Fruit fly (Drosophila melanogaster) whole organism, embryonic: Measurements from ENCODE around the gene CG8675.

Experiments used
- B-H1 ChIP-seq: fragments of 200-800 bp; sonication (Bioruptor generic); IDR thresholded peaks from 3 replicates; pipeline ENCODE4 v1.3.6; 2022; ENCODE audit warnings: missing biosample characterization, missing genetic modification characterization
- BEAF-32 ChIP-seq: fragments of 200-800 bp; sonication (Bioruptor generic); optimal IDR thresholded peaks from 3 replicates; lab custom pipeline; 2017; ENCODE audit warnings: missing biosample characterization, missing genetic modification characterization, mild to moderate bottlenecking, moderate library complexity, missing genetic modification reagents
- Bgb ChIP-seq: fragments of 200-800 bp; sonication (Bioruptor generic); IDR thresholded peaks from 2 replicates; pipeline ENCODE4 v1.3.6; 2022; ENCODE audit warnings: missing biosample characterization, missing genetic modification characterization; ENCODE audit not compliant: partially characterized antibody
- CG1024 ChIP-seq: fragments of 200-800 bp; sonication (Bioruptor generic); IDR thresholded peaks from 2 replicates; pipeline ENCODE4 v1.3.6; 2022; ENCODE audit warnings: missing biosample characterization, missing genetic modification characterization
- CG10267 ChIP-seq: fragments of 200-800 bp; sonication (Bioruptor generic); optimal IDR thresholded peaks from 2 replicates; lab custom pipeline; 2018; ENCODE audit warnings: missing biosample characterization, mild to moderate bottlenecking, missing genetic modification characterization, moderate library complexity
- CG11695 ChIP-seq: fragments of 200-800 bp; sonication (Bioruptor generic); IDR thresholded peaks from 3 replicates; pipeline ENCODE4 v1.3.6; 2022; ENCODE audit warnings: missing biosample characterization, missing genetic modification characterization
- CG12071 ChIP-seq: fragments of 200-800 bp; sonication (Bioruptor generic); optimal IDR thresholded peaks from 3 replicates; lab custom pipeline; 2018; ENCODE audit warnings: missing biosample characterization, mild to moderate bottlenecking, missing genetic modification characterization
- CG12155 ChIP-seq: fragments of 200-800 bp; sonication (Bioruptor generic); optimal IDR thresholded peaks from 3 replicates; lab custom pipeline; 2016; ENCODE audit warnings: missing biosample characterization, missing genetic modification characterization
- CG13287 ChIP-seq: fragments of 200-800 bp; sonication (Bioruptor generic); IDR thresholded peaks from 2 replicates; pipeline ENCODE4 v1.3.6; 2022; ENCODE audit warnings: missing biosample characterization, missing genetic modification characterization; ENCODE audit not compliant: partially characterized antibody
- CG13624 ChIP-seq: fragments of 200-800 bp; sonication (Bioruptor generic); optimal IDR thresholded peaks from 2 replicates; lab custom pipeline; 2016; ENCODE audit warnings: missing biosample characterization, missing genetic modification characterization
- CG15514 ChIP-seq: fragments of 200-800 bp; sonication (Bioruptor generic); optimal IDR thresholded peaks from 3 replicates; lab custom pipeline; 2017; ENCODE audit warnings: missing biosample characterization, missing genetic modification characterization, mild to moderate bottlenecking, moderate library complexity, missing genetic modification reagents
- CG1603 ChIP-seq: fragments of 200-800 bp; sonication (Bioruptor generic); optimal IDR thresholded peaks from 2 replicates; lab custom pipeline; 2019; ENCODE audit warnings: missing biosample characterization, mild to moderate bottlenecking, missing genetic modification characterization, moderate library complexity
- CG16815 ChIP-seq: fragments of 200-800 bp; sonication (Bioruptor generic); optimal IDR thresholded peaks from 3 replicates; lab custom pipeline; 2017; ENCODE audit warnings: missing biosample characterization, mild to moderate bottlenecking, missing genetic modification characterization
- CG18619 ChIP-seq: fragments of 200-800 bp; sonication (Bioruptor generic); optimal IDR thresholded peaks from 3 replicates; lab custom pipeline; 2017; ENCODE audit warnings: missing biosample characterization, mild to moderate bottlenecking, missing genetic modification characterization
- CG2120 ChIP-seq: fragments of 200-800 bp; sonication (Bioruptor generic); optimal IDR thresholded peaks from 3 replicates; lab custom pipeline; 2016; ENCODE audit warnings: missing biosample characterization, missing genetic modification characterization
- CG2712 ChIP-seq: fragments of 200-800 bp; optimal IDR thresholded peaks from 3 replicates; lab custom pipeline; 2019; ENCODE audit warnings: missing biosample characterization, mild to moderate bottlenecking, missing genetic modification characterization, moderate library complexity
- CG30020 ChIP-seq: fragments of 200-800 bp; optimal IDR thresholded peaks from 2 replicates; lab custom pipeline; 2019; ENCODE audit warnings: missing biosample characterization, mild to moderate bottlenecking, missing genetic modification characterization, moderate library complexity
- CG31388 ChIP-seq: fragments of 200-800 bp; sonication (Bioruptor generic); optimal IDR thresholded peaks from 2 replicates; lab custom pipeline; 2016; ENCODE audit warnings: missing biosample characterization, missing genetic modification characterization
- CG34224 ChIP-seq: fragments of 200-800 bp; sonication (Bioruptor generic); IDR thresholded peaks from 3 replicates; pipeline ENCODE4 v1.3.6; 2022; ENCODE audit warnings: missing biosample characterization, missing genetic modification characterization; ENCODE audit not compliant: partially characterized antibody
- CG4360 ChIP-seq: fragments of 200-800 bp; sonication (Bioruptor generic); IDR thresholded peaks from 2 replicates; pipeline ENCODE4 v1.3.6; 2022; ENCODE audit warnings: missing biosample characterization, missing genetic modification characterization
- CG6175 ChIP-seq: fragments of 200-800 bp; sonication (Bioruptor generic); IDR thresholded peaks from 3 replicates; pipeline ENCODE4 v1.3.6; 2022; ENCODE audit warnings: missing biosample characterization, missing genetic modification characterization
- CG7357 ChIP-seq: fragments of 200-800 bp; sonication (Bioruptor generic); IDR thresholded peaks from 3 replicates; pipeline ENCODE4 v1.3.6; 2022; ENCODE audit warnings: missing biosample characterization, missing genetic modification characterization
- CG7839 ChIP-seq: fragments of 200-800 bp; sonication (Bioruptor generic); optimal IDR thresholded peaks from 3 replicates; lab custom pipeline; 2018; ENCODE audit warnings: missing biosample characterization, mild to moderate bottlenecking, missing genetic modification characterization, moderate library complexity
- CG9797 ChIP-seq: fragments of 200-800 bp; sonication (Bioruptor generic); optimal IDR thresholded peaks from 3 replicates; lab custom pipeline; 2018; ENCODE audit warnings: missing biosample characterization, mild to moderate bottlenecking, missing genetic modification characterization
- CoRest ChIP-seq: fragments of 200-800 bp; sonication (Bioruptor generic); optimal IDR thresholded peaks from 3 replicates; lab custom pipeline; 2018; ENCODE audit warnings: missing biosample characterization, mild to moderate bottlenecking, missing genetic modification characterization, moderate library complexity
- Doc3 ChIP-seq: fragments of 200-800 bp; sonication (Bioruptor generic); IDR thresholded peaks from 3 replicates; pipeline ENCODE4 v1.3.6; 2022; ENCODE audit warnings: missing biosample characterization, missing genetic modification characterization; ENCODE audit not compliant: partially characterized antibody
- Dref ChIP-seq: fragments of 200-800 bp; sonication (Bioruptor generic); IDR thresholded peaks from 2 replicates; pipeline ENCODE4 v1.3.6; 2022; ENCODE audit warnings: missing biosample characterization, missing genetic modification characterization
- E2f1 ChIP-seq: fragments of 200-800 bp; sonication (Bioruptor generic); IDR thresholded peaks from 2 replicates; pipeline ENCODE4 v1.3.6; 2022; ENCODE audit warnings: missing biosample characterization, missing genetic modification characterization
- Ets97D ChIP-seq: fragments of 200-800 bp; sonication (Bioruptor generic); optimal IDR thresholded peaks from 3 replicates; lab custom pipeline; 2016; ENCODE audit warnings: missing biosample characterization, missing genetic modification characterization
- MESR4 ChIP-seq: fragments of 200-800 bp; sonication (Bioruptor generic); optimal IDR thresholded peaks from 2 replicates; lab custom pipeline; 2018; ENCODE audit warnings: missing biosample characterization, mild to moderate bottlenecking, missing genetic modification characterization, moderate library complexity
- Pdp1 ChIP-seq, 2 experiments: fragments of 200-800 bp; sonication (Bioruptor generic); optimal IDR thresholded peaks; 3 replicates each; lab custom pipeline; 2016; ENCODE audit warnings: missing biosample characterization in 2 of 2, missing genetic modification characterization in 2 of 2, mild to moderate bottlenecking in 1 of 2, moderate library complexity in 1 of 2
- Ravus ChIP-seq: fragments of 200-800 bp; sonication (Bioruptor generic); IDR thresholded peaks from 2 replicates; pipeline ENCODE4 v1.3.6; 2022; ENCODE audit warnings: missing biosample characterization, missing genetic modification characterization
- Scr ChIP-seq: fragments of 200-800 bp; sonication (Bioruptor generic); IDR thresholded peaks from 2 replicates; pipeline ENCODE4 v1.3.6; 2022; ENCODE audit warnings: missing biosample characterization, missing genetic modification characterization; ENCODE audit not compliant: partially characterized antibody
- Six4 ChIP-seq: fragments of 200-800 bp; sonication (Bioruptor generic); optimal IDR thresholded peaks from 2 replicates; lab custom pipeline; 2016; ENCODE audit warnings: missing biosample characterization, missing genetic modification characterization
- ap ChIP-seq: fragments of 200-800 bp; sonication (Bioruptor generic); IDR thresholded peaks from 2 replicates; pipeline ENCODE4 v1.3.6; 2022; ENCODE audit warnings: missing biosample characterization, missing genetic modification characterization
- az2 ChIP-seq: fragments of 200-800 bp; sonication (Bioruptor generic); optimal IDR thresholded peaks from 3 replicates; lab custom pipeline; 2016; ENCODE audit warnings: missing biosample characterization, missing genetic modification characterization
- crp ChIP-seq, 2 experiments: fragments of 200-800 bp; sonication (Bioruptor generic); optimal IDR thresholded peaks; 2 replicates in 1 of 2; 3 replicates in 1 of 2; lab custom pipeline; 2017; ENCODE audit warnings: missing biosample characterization in 2 of 2, missing genetic modification characterization in 2 of 2, mild to moderate bottlenecking in 1 of 2, moderate library complexity in 1 of 2
- fd96Cb ChIP-seq: fragments of 200-800 bp; sonication (Bioruptor generic); optimal IDR thresholded peaks from 2 replicates; lab custom pipeline; 2018; ENCODE audit warnings: missing biosample characterization, mild to moderate bottlenecking, missing genetic modification characterization, moderate library complexity
- hbn ChIP-seq: fragments of 200-800 bp; sonication (Bioruptor generic); IDR thresholded peaks from 2 replicates; pipeline ENCODE4 v1.3.6; 2022; ENCODE audit warnings: missing biosample characterization, missing genetic modification characterization; ENCODE audit not compliant: partially characterized antibody
- ind ChIP-seq: fragments of 200-800 bp; sonication (Bioruptor generic); optimal IDR thresholded peaks from 3 replicates; lab custom pipeline; 2016; ENCODE audit warnings: missing biosample characterization, missing genetic modification characterization
- knrl ChIP-seq: fragments of 200-800 bp; sonication (Bioruptor generic); IDR thresholded peaks from 3 replicates; pipeline ENCODE4 v1.3.6; 2022; ENCODE audit warnings: missing biosample characterization, missing genetic modification characterization; ENCODE audit not compliant: partially characterized antibody
- pb ChIP-seq: fragments of 200-800 bp; sonication (Bioruptor generic); optimal IDR thresholded peaks from 3 replicates; lab custom pipeline; 2016; ENCODE audit warnings: missing biosample characterization, missing genetic modification characterization
- pum ChIP-seq: fragments of 200-800 bp; sonication (Bioruptor generic); optimal IDR thresholded peaks from 2 replicates; lab custom pipeline; 2016; ENCODE audit warnings: missing biosample characterization, missing genetic modification characterization
- pzg ChIP-seq: fragments of 200-800 bp; sonication (Bioruptor generic); optimal IDR thresholded peaks from 3 replicates; lab custom pipeline; 2018; ENCODE audit warnings: missing biosample characterization, mild to moderate bottlenecking, missing genetic modification characterization, moderate library complexity
- salm ChIP-seq: fragments of 200-800 bp; sonication (Bioruptor generic); optimal IDR thresholded peaks from 2 replicates; lab custom pipeline; 2018; ENCODE audit warnings: missing biosample characterization, mild to moderate bottlenecking, missing genetic modification characterization
- sna ChIP-seq: fragments of 200-800 bp; sonication (Bioruptor generic); IDR thresholded peaks from 2 replicates; pipeline ENCODE4 v1.3.6; 2022; ENCODE audit warnings: missing biosample characterization, missing genetic modification characterization; ENCODE audit not compliant: partially characterized antibody
- stwl ChIP-seq: fragments of 200-800 bp; sonication (Bioruptor generic); optimal IDR thresholded peaks from 3 replicates; lab custom pipeline; 2018; ENCODE audit warnings: missing biosample characterization, mild to moderate bottlenecking, missing genetic modification characterization, moderate library complexity
- unc-4 ChIP-seq: fragments of 200-800 bp; sonication (Bioruptor generic); IDR thresholded peaks from 2 replicates; pipeline ENCODE4 v1.3.6; 2022; ENCODE audit warnings: missing biosample characterization, missing genetic modification characterization; ENCODE audit not compliant: partially characterized antibody
- yki ChIP-seq: fragments of >200 bp; optimal IDR thresholded peaks from 3 replicates; lab custom pipeline; 2018
- zen2 ChIP-seq: fragments of 200-800 bp; sonication (Bioruptor generic); IDR thresholded peaks from 3 replicates; pipeline ENCODE4 v1.3.6; 2022; ENCODE audit warnings: missing biosample characterization, missing genetic modification characterization; ENCODE audit not compliant: partially characterized antibody

The CG8675 gene

DNA sequence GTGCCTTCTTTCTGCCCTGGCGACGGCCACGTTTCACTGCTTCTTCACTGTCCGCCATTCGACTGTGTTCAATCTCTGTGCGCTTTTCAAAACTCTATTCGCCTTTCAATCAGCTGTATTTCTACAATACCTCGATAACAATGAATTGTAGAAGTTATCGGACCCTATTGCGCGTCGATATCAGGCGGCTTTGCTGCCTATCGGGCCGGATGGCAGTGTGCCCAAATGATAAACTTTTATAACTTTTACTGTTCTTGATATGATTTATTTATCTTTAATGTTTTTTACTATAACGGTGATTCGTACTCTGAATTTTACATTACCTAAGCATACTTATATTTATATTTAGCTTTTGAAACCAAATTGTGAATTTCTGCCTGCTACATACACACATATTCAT, 4.4 kb downstream of the CG8675 start, which contains the start of gene CG8915 (continued):
- no peak for TF ChIP-seq CG12071
- TF ChIP-seq pum (GFP tag; lab: Kevin White, UChicago), result no peak
- no peak for TF ChIP-seq ind (GFP tag; lab: Kevin White, UChicago)
- peak; percentile 9 for TF ChIP-seq CG2712 (tag; lab: Kevin White, UChicago)
- peak; percentile 75 for TF ChIP-seq CG13287 (GFP tag; lab: Robert Waterston, UW)
- no peak for TF ChIP-seq CG4360 (GFP tag; lab: Robert Waterston, UW)
- no peak for TF ChIP-seq az2 (GFP tag; lab: Kevin White, UChicago)
- TF ChIP-seq CG13624 (GFP tag; lab: Kevin White, UChicago), result peak; percentile 9
- TF ChIP-seq CG10267 (tag; lab: Kevin White, UChicago), result peak; percentile 20
- TF ChIP-seq Dref (GFP tag; lab: Robert Waterston, UW), result peak; percentile 75
- TF ChIP-seq CG30020 (tag; lab: Kevin White, UChicago), result peak; percentile 14
- TF ChIP-seq zen2 (GFP tag; lab: Robert Waterston, UW), result peak; percentile 63
- no peak for TF ChIP-seq E2f1
- TF ChIP-seq Scr (GFP tag; lab: Robert Waterston, UW), result peak; percentile 49
- TF ChIP-seq CoRest (tag; lab: Kevin White, UChicago), result peak; percentile 21
- no peak for TF ChIP-seq CG31388 (GFP tag; lab: Kevin White, UChicago)
- TF ChIP-seq Ravus (GFP tag; lab: Robert Waterston, UW), result no peak
- TF ChIP-seq stwl (tag; lab: Kevin White, UChicago), result peak; percentile 98
- TF ChIP-seq CG11695, result no peak
- TF ChIP-seq CG16815, result no peak
- TF ChIP-seq hbn (GFP tag; lab: Robert Waterston, UW), result peak; percentile 46; the same call in 1 of the 2 replicates
- TF ChIP-seq sna (GFP tag; lab: Robert Waterston, UW), result peak; percentile 68
- no peak for TF ChIP-seq fd96Cb (tag; lab: Kevin White, UChicago)
- no peak for TF ChIP-seq salm (tag; lab: Kevin White, UChicago)
- TF ChIP-seq B-H1 (GFP tag; lab: Robert Waterston, UW), result no peak
- peak in 1 of 2 experiments; percentile 80 for TF ChIP-seq crp (GFP tag; optimal IDR thresholded peaks at IDR 0.05; lab: Kevin White, UChicago)
- peak; percentile 43 for TF ChIP-seq MESR4 (GFP tag; lab: Kevin White, UChicago)
- no peak for TF ChIP-seq CG18619 (GFP tag; lab: Kevin White, UChicago)
- no peak for TF ChIP-seq CG6175 (GFP tag; lab: Robert Waterston, UW)
- peak; percentile 46 for TF ChIP-seq BEAF-32
- TF ChIP-seq pb (GFP tag; lab: Kevin White, UChicago), result no peak
- TF ChIP-seq CG1024 (GFP tag; lab: Robert Waterston, UW), result no peak
- peak; percentile 9 for TF ChIP-seq Ets97D (GFP tag; lab: Kevin White, UChicago)
- TF ChIP-seq Pdp1 (GFP tag; optimal IDR thresholded peaks at IDR 0.05; lab: Kevin White, UChicago), result no peak
- TF ChIP-seq yki (lab: Kevin White, UChicago), result no peak
- no peak for TF ChIP-seq ap (GFP tag; lab: Robert Waterston, UW)
- peak; percentile 33; the same call in 1 of the 3 replicates for TF ChIP-seq knrl (GFP tag; lab: Robert Waterston, UW)
- no peak for TF ChIP-seq Six4 (GFP tag; lab: Kevin White, UChicago)
- peak; percentile 24 for TF ChIP-seq CG15514 (GFP tag; lab: Kevin White, UChicago)
- TF ChIP-seq CG7357 (GFP tag; lab: Robert Waterston, UW), result no peak
- no peak for TF ChIP-seq CG12155
- peak; percentile 77 for TF ChIP-seq CG34224 (GFP tag; lab: Robert Waterston, UW)
- TF ChIP-seq CG2120 (GFP tag; lab: Kevin White, UChicago), result peak; percentile 24
- TF ChIP-seq CG1603 (tag; lab: Kevin White, UChicago), result peak; percentile 25
- peak; percentile 48 for TF ChIP-seq CG9797 (GFP tag; lab: Kevin White, UChicago)
- peak; percentile 62 for TF ChIP-seq Bgb (GFP tag; lab: Robert Waterston, UW)
- TF ChIP-seq unc-4 (GFP tag; lab: Robert Waterston, UW), result peak; percentile 55
- peak; percentile 45; the same call in 1 of the 3 replicates for TF ChIP-seq Doc3 (GFP tag; lab: Robert Waterston, UW)
- TF ChIP-seq pzg (GFP tag; lab: Kevin White, UChicago), result peak; percentile 34
- TF ChIP-seq CG7839 (tag; lab: Kevin White, UChicago), result peak; percentile 18
